Fruit fly (Drosophila melanogaster) whole organism, adult: ENCODE measurements around the gene His2Av.

Experiments used
- CG11617 ChIP-seq: fragments of 200-800 bp; sonication (Bioruptor generic); optimal IDR thresholded peaks from 2 replicates; lab custom pipeline; 2017; ENCODE audit warnings: mild to moderate bottlenecking, missing biosample characterization, missing genetic modification reagents, missing genetic modification characterization
- CG1620 ChIP-seq: fragments of 200-800 bp; sonication (Bioruptor generic); optimal IDR thresholded peaks from 2 replicates; lab custom pipeline; 2016; ENCODE audit warnings: missing biosample characterization, missing genetic modification characterization
- CG7101 ChIP-seq: fragments of 200-800 bp; sonication (Bioruptor generic); optimal IDR thresholded peaks from 2 replicates; lab custom pipeline; 2018; ENCODE audit warnings: missing biosample characterization, mild to moderate bottlenecking, missing genetic modification characterization, moderate library complexity
- Clk ChIP-seq: fragments of 200-800 bp; sonication (Bioruptor generic); optimal IDR thresholded peaks from 2 replicates; lab custom pipeline; 2017; ENCODE audit warnings: missing biosample characterization, missing genetic modification characterization
- Mnt ChIP-seq: fragments of 200-800 bp; sonication (Bioruptor generic); optimal IDR thresholded peaks from 2 replicates; lab custom pipeline; 2016; ENCODE audit warnings: missing biosample characterization, mild to moderate bottlenecking, missing genetic modification characterization
- bab1 ChIP-seq: fragments of 200-800 bp; sonication (Bioruptor generic); optimal IDR thresholded peaks from 3 replicates; lab custom pipeline; 2019; ENCODE audit warnings: missing biosample characterization, mild to moderate bottlenecking, missing genetic modification characterization, moderate library complexity
- kay ChIP-seq: fragments of 200-800 bp; sonication (Bioruptor generic); peaks from one replicate; lab custom pipeline; 2016; ENCODE audit warnings: missing biosample characterization, missing genetic modification characterization, borderline replicate concordance
- pad ChIP-seq: fragments of 200-800 bp; sonication (Bioruptor generic); optimal IDR thresholded peaks from 3 replicates; lab custom pipeline; 2017; ENCODE audit warnings: missing biosample characterization, missing genetic modification characterization, mild to moderate bottlenecking, moderate library complexity, missing genetic modification reagents

DNA sequence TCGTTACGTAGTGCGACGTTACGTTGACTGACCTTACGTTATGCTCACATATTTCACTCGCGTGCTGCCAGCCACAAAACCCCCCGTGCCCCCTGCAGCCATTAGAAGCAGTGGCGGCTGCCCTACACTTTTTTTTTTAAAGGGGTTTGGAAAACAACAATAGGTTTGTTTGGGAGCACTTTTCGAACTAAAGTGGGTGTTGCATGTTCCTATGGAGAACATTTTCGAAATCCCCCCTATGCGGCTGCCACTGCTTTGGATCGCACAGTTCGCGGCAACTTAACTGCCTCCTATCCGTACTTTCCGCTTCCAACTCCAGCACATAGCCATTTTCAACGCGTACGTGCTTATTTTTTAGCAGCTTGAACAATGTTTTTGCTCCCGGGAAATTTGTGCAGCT lies 13.0 kb upstream of the His2Av start:
- TF ChIP-seq CG1620 (GFP tag; lab: Kevin White, UChicago) (no peak), Clk (GFP tag; lab: Kevin White, UChicago) (no peak), CG7101 (no peak), CG11617 (no peak), Mnt (GFP tag; lab: Kevin White, UChicago) (no peak), kay (GFP tag; lab: Kevin White, UChicago) (no peak), bab1 (GFP tag; lab: Kevin White, UChicago) (no peak), pad (GFP tag; lab: Kevin White, UChicago) (no peak)
